Fruit fly (Drosophila melanogaster): ENCODE data around the gene EMC2A.

The EMC2A gene

DNA sequence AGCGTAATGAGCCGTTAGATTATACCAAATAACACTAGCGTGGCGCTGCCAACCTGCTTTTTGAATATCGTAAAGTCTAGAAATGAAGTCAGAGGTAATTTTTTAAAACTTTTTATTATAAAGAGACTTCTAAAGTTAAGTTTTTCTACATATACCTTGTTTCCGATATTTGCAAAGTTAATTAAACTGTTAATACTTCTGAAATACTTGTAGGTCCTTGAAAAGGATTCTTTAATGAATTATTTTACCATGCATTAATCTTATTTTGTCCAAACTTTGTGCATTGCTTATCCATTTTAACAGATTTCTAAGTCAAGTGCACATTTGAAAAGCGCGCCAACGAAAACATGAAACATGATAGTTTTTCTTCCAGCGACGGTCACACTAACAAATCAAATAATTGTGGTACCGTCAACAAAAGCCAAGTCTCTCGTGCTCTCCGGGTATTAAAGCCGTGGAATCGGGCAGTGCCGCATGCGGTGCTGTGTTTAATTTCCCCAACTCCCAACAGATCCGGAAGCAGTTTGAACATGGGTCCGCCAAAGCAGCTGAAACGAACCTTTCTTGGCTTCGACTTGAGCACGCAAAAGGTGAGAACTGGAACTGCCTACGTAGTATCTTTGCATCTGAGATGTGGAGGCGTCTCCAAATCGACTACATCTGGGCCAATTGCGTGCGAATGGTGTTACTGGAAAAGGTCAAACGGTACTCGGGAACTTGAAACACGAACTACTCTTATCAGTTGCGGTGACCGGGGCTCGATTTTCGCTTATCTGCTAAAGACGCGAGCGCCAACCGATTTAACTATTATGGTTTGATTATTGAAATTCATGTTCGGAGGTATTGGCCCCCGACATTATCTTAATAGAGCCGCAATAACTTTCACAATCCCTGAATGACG is at the start of gene EMC2A, which contains the start of gene CG3534 (continued):
- no peak for TF ChIP-seq CrebB (tag; optimal IDR thresholded peaks at IDR 0.05)
- no peak for TF ChIP-seq fru (optimal IDR thresholded peaks at IDR 0.05)
- no peak for TF ChIP-seq CG1792 (GFP tag; optimal IDR thresholded peaks at IDR 0.05)
- TF ChIP-seq wor (GFP tag; IDR thresholded peaks at IDR 0.05), result no peak
- TF ChIP-seq slp2 (GFP tag; optimal IDR thresholded peaks at IDR 0.05), result no peak
- TF ChIP-seq Bgb (GFP tag; IDR thresholded peaks at IDR 0.05; ENCODE audit: partially characterized antibody), result no peak; the same call in 1 of the 2 replicates
- no peak for TF ChIP-seq CG10565 (GFP tag; optimal IDR thresholded peaks at IDR 0.05)
- TF ChIP-seq NFAT (GFP tag; IDR thresholded peaks at IDR 0.05), result no peak
- no peak for TF ChIP-seq CG11696 (GFP tag; IDR thresholded peaks at IDR 0.05)
- no peak for TF ChIP-seq Fer2 (tag; optimal IDR thresholded peaks at IDR 0.05)
- TF ChIP-seq CG7786 (GFP tag; optimal IDR thresholded peaks at IDR 0.05), result no peak
- no peak for TF ChIP-seq dmrt99B (tag; optimal IDR thresholded peaks at IDR 0.05)
- no peak for TF ChIP-seq CG5245 (GFP tag; optimal IDR thresholded peaks at IDR 0.05)
- no peak for TF ChIP-seq CG11398 (GFP tag; optimal IDR thresholded peaks at IDR 0.05)
- TF ChIP-seq mirr (GFP tag; optimal IDR thresholded peaks at IDR 0.05), result no peak
- TF ChIP-seq dati (GFP tag; IDR thresholded peaks at IDR 0.05), result no peak
- no peak for TF ChIP-seq hkb (optimal IDR thresholded peaks at IDR 0.05)
- peak; percentile 4 for TF ChIP-seq hkb (GFP tag; IDR thresholded peaks at IDR 0.05)
- TF ChIP-seq amos (GFP tag; IDR thresholded peaks at IDR 0.05; ENCODE audit: partially characterized antibody), result no peak
- TF ChIP-seq bcd (GFP tag; optimal IDR thresholded peaks at IDR 0.05), result peak; percentile 41
- no peak for TF ChIP-seq CG3995 (GFP tag; optimal IDR thresholded peaks at IDR 0.05)
- no peak for TF ChIP-seq CG15073 (GFP tag; optimal IDR thresholded peaks at IDR 0.05)
- TF ChIP-seq Ada2b (GFP tag; IDR thresholded peaks at IDR 0.05), result no peak
- peak; percentile 62; the same call in 2 of the 3 replicates for TF ChIP-seq so (GFP tag; IDR thresholded peaks at IDR 0.05)
- no peak for TF ChIP-seq bigmax (GFP tag; optimal IDR thresholded peaks at IDR 0.05)
- no peak for TF ChIP-seq Mad (GFP tag; optimal IDR thresholded peaks at IDR 0.05)
- TF ChIP-seq hbn (GFP tag; IDR thresholded peaks at IDR 0.05; ENCODE audit: partially characterized antibody), result no peak
- TF ChIP-seq CG11085 (GFP tag; IDR thresholded peaks at IDR 0.05), result no peak
- no peak for TF ChIP-seq eyg (GFP tag; optimal IDR thresholded peaks at IDR 0.05)
- peak; percentile 17 for TF ChIP-seq MESR4 (GFP tag; optimal IDR thresholded peaks at IDR 0.05)
- TF ChIP-seq h (optimal IDR thresholded peaks at IDR 0.05), result no peak
- no peak for TF ChIP-seq Opbp (GFP tag; IDR thresholded peaks at IDR 0.05; ENCODE audit: partially characterized antibody)

DNA sequence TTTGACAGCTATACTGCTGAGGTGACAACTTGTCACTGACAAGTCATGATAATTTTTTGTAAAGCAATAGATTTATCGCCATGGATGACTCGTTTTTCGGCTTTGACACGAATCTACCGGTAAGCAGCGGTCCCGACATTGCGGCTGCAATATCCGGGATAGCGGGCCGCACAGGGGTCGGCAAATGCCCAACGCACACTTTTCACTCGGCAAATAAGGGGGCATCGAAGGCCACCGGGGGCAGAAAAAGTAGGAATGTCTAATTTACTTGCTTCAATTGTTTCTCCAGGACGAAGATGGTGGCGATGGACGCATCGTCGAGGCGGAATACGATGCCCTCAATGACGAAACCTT is 47.7 kb upstream of the EMC2A start:
- no peak for TF ChIP-seq NFAT (GFP tag; IDR thresholded peaks at IDR 0.05)
- no peak for TF ChIP-seq Sry-β (GFP tag; optimal IDR thresholded peaks at IDR 0.05)
- no peak for TF ChIP-seq Dad (GFP tag; optimal IDR thresholded peaks at IDR 0.05)
- no peak for TF ChIP-seq CG3163 (GFP tag; optimal IDR thresholded peaks at IDR 0.05)
- no peak for TF ChIP-seq CG11398 (GFP tag; optimal IDR thresholded peaks at IDR 0.05)
- TF ChIP-seq CG10431 (GFP tag; optimal IDR thresholded peaks at IDR 0.05), result no peak
- no peak for TF ChIP-seq Xbp1 (GFP tag; optimal IDR thresholded peaks at IDR 0.05)
- no peak for TF ChIP-seq CG14441 (GFP tag; IDR thresholded peaks at IDR 0.05)
- TF ChIP-seq Hmr (GFP tag; optimal IDR thresholded peaks at IDR 0.05), result no peak
- no peak for TF ChIP-seq sens-2 (GFP tag; IDR thresholded peaks at IDR 0.05)
- TF ChIP-seq CG15011 (GFP tag; optimal IDR thresholded peaks at IDR 0.05), result no peak
- TF ChIP-seq Hey (tag; optimal IDR thresholded peaks at IDR 0.05), result peak; percentile 60
- TF ChIP-seq usp (GFP tag; optimal IDR thresholded peaks at IDR 0.05), result no peak
- no peak for TF ChIP-seq kah (GFP tag; optimal IDR thresholded peaks at IDR 0.05)
- TF ChIP-seq Tbp (GFP tag; optimal IDR thresholded peaks at IDR 0.05), result no peak
- no peak for TF ChIP-seq CG2712 (tag; optimal IDR thresholded peaks at IDR 0.05)
- TF ChIP-seq CG6272 (GFP tag; IDR thresholded peaks at IDR 0.05), result no peak
- no peak for TF ChIP-seq stc (GFP tag; IDR thresholded peaks at IDR 0.05)
- TF ChIP-seq Med (GFP tag), result peak; percentile 44
- TF ChIP-seq Xrp1 (GFP tag; IDR thresholded peaks at IDR 0.05), result no peak
- TF ChIP-seq Dll (GFP tag; IDR thresholded peaks at IDR 0.05; ENCODE audit: partially characterized antibody), result peak; percentile 63; the same call in 2 of the 4 replicates
- TF ChIP-seq CG16815 (GFP tag; optimal IDR thresholded peaks at IDR 0.05), result no peak
- no peak for TF ChIP-seq Sry-δ (GFP tag; optimal IDR thresholded peaks at IDR 0.05)
